Worm (Caenorhabditis elegans) whole organism, early embryonic: Measurements from ENCODE around the gene srw-54.

Experiments
- B0310.2 ChIP-seq: sonication (generic microtip); optimal IDR thresholded peaks from 2 replicates; lab custom pipeline; 2016; ENCODE audit warnings: mild to moderate bottlenecking, missing genetic modification characterization, missing compliant biosample characterization
- ama-1 ChIP-seq: fragments of 150-350 bp; optimal IDR thresholded peaks from 2 replicates; lab custom pipeline; 2014
- ets-7 ChIP-seq: sonication (generic microtip); optimal IDR thresholded peaks from 2 replicates; lab custom pipeline; 2016; ENCODE audit warnings: missing genotype, missing genetic modification characterization, missing compliant biosample characterization
- scrt-1 ChIP-seq: fragments of 200-800 bp; sonication (Bioruptor generic); IDR thresholded peaks from 2 replicates; pipeline ENCODE4 v1.3.6; 2022; ENCODE audit warnings: missing genetic modification characterization, missing compliant biosample characterization
- sea-1 ChIP-seq: fragments of 200-800 bp; sonication (Bioruptor generic); conservative IDR thresholded peaks from 2 replicates; pipeline ENCODE4 v1.3.6; 2022; ENCODE audit warnings: missing genetic modification characterization, missing compliant biosample characterization
- tbx-11 ChIP-seq: fragments of 200-800 bp; sonication (Bioruptor generic); IDR thresholded peaks from 2 replicates; pipeline ENCODE4 v1.3.6; 2022; ENCODE audit warnings: missing genetic modification characterization, missing compliant biosample characterization

DNA sequence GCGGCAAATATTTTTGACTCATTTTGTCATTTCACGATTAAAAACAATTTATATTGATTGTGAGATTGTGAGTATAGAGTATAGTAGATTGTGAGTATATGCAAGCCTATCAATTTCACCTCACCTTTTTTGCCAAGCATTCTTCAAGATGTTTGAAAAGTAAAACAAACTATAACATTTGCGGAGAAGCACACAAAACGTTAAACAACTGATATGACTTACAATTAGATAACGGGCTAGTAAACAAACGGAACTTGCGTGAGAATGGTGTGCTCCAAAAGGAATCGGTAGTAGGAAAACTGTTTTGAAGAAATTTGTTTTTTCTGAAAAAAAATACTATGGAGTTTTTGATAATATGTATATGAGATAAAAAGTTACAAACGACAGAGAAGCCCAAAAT, 1.0 kb upstream of the srw-54 start:
- no peak for TF ChIP-seq tbx-11 (GFP tag; lab: Robert Waterston, UW)
- TF ChIP-seq ama-1 (lab: Kevin White, UChicago) = no peak
- TF ChIP-seq ets-7 = no peak
- no peak for TF ChIP-seq scrt-1 (GFP tag; lab: Robert Waterston, UW)
- TF ChIP-seq sea-1 (GFP tag; lab: Robert Waterston, UW) = no peak
- TF ChIP-seq B0310.2 (tag; lab: Kevin White, UChicago) = no peak
